Fruit fly (Drosophila melanogaster): ENCODE data around the gene CG17139.

Gene CG17139

dm6 chr2L:10850320-10850990 is 5.0 kb upstream of the CG17139 start, which contains the start of gene porin:
porin (minus strand) TSS chr2L:10850848.
- peak; percentile 7 for TF ChIP-seq toe (GFP tag; optimal IDR thresholded peaks at IDR 0.05)
- peak; percentile 31 for TF ChIP-seq cic (GFP tag; optimal IDR thresholded peaks at IDR 0.05)
- peak; percentile 72 for TF ChIP-seq ovo (GFP tag; optimal IDR thresholded peaks at IDR 0.05)
- TF ChIP-seq CG14711 (tag; optimal IDR thresholded peaks at IDR 0.05): peak; percentile 35
- TF ChIP-seq bab1 (GFP tag; optimal IDR thresholded peaks at IDR 0.05): peak; percentile 19
- no peak for TF ChIP-seq CG12768 (GFP tag; optimal IDR thresholded peaks at IDR 0.05)
- no peak for TF ChIP-seq Clk (GFP tag; optimal IDR thresholded peaks at IDR 0.05)
- no peak for TF ChIP-seq CG5204 (GFP tag; optimal IDR thresholded peaks at IDR 0.05)
- no peak for TF ChIP-seq CG1620 (GFP tag; optimal IDR thresholded peaks at IDR 0.05)
- no peak for TF ChIP-seq kay (GFP tag; ENCODE audit: borderline replicate concordance)
- TF ChIP-seq Crg-1 (GFP tag; optimal IDR thresholded peaks at IDR 0.05): peak; percentile 3
- peak; percentile 22 for TF ChIP-seq tj (GFP tag; optimal IDR thresholded peaks at IDR 0.05)
- TF ChIP-seq CG11617 (GFP tag; optimal IDR thresholded peaks at IDR 0.05): no peak
- peak; percentile 80 for TF ChIP-seq Mnt (GFP tag; optimal IDR thresholded peaks at IDR 0.05)
- TF ChIP-seq pad (GFP tag; optimal IDR thresholded peaks at IDR 0.05): no peak
- no peak for TF ChIP-seq Hr96 (GFP tag; optimal IDR thresholded peaks at IDR 0.05)
- TF ChIP-seq CG7045 (GFP tag; optimal IDR thresholded peaks at IDR 0.05): no peak
- TF ChIP-seq CG33017 (tag; optimal IDR thresholded peaks at IDR 0.05): no peak
- TF ChIP-seq CG7101 (tag; optimal IDR thresholded peaks at IDR 0.05): no peak
- TF ChIP-seq cnc (optimal IDR thresholded peaks at IDR 0.05): no peak

- TF ChIP-seq kay (GFP tag; ENCODE audit: borderline replicate concordance) (peak; percentile 79), Mnt (GFP tag; optimal IDR thresholded peaks at IDR 0.05) (no peak), CG1620 (GFP tag; optimal IDR thresholded peaks at IDR 0.05) (no peak), CG33017 (tag; optimal IDR thresholded peaks at IDR 0.05) (peak; percentile 42), Clk (GFP tag; optimal IDR thresholded peaks at IDR 0.05) (no peak), Hr96 (GFP tag; optimal IDR thresholded peaks at IDR 0.05) (no peak), CG14711 (tag; optimal IDR thresholded peaks at IDR 0.05) (peak; percentile 26), pad (GFP tag; optimal IDR thresholded peaks at IDR 0.05) (no peak), tj (GFP tag; optimal IDR thresholded peaks at IDR 0.05) (peak; percentile 39), cnc (optimal IDR thresholded peaks at IDR 0.05) (no peak), CG12768 (GFP tag; optimal IDR thresholded peaks at IDR 0.05) (peak; percentile 15), CG11617 (GFP tag; optimal IDR thresholded peaks at IDR 0.05) (peak; percentile 51), CG7101 (tag; optimal IDR thresholded peaks at IDR 0.05) (peak; percentile 43), Crg-1 (GFP tag; optimal IDR thresholded peaks at IDR 0.05) (peak; percentile 24), toe (GFP tag; optimal IDR thresholded peaks at IDR 0.05) (no peak), cic (GFP tag; optimal IDR thresholded peaks at IDR 0.05) (no peak), CG7045 (GFP tag; optimal IDR thresholded peaks at IDR 0.05) (peak; percentile 67), bab1 (GFP tag; optimal IDR thresholded peaks at IDR 0.05) (no peak), CG5204 (GFP tag; optimal IDR thresholded peaks at IDR 0.05) (no peak), ovo (GFP tag; optimal IDR thresholded peaks at IDR 0.05) (peak; percentile 87)
Measured at dm6 chr2L:10849511-10850191, 4.2 kb upstream of the CG17139 start, which contains the start of gene SmydA-3. SmydA-3 (plus strand) TSS chr2L:10850141.

DNA sequence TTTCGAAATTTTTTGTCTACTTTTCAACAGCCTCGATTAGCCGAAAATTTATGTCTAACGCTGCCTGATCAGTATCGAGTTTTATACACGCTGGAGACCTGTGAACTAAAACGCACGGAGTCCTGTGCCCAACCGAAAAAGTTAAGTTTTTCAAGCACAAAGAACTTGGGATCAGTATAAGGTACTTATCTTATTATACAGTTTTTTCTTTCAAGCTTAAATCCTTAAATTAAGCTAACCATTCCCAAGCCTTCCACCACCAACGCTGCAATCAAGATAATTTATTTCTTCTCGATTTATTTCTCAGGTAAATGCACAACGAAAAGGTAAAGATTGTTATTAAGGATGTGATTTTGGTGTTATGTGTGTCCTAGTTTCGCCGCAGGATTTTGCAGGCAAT is 1.5 kb upstream of the CG17139 start, which contains the start of gene Porin2:
Porin2 (minus strand) TSS at position 101 of the 400 bp plus-strand sequence.
- TF ChIP-seq kay (GFP tag; ENCODE audit: borderline replicate concordance): peak; percentile 12
- no peak for TF ChIP-seq CG14711 (tag; optimal IDR thresholded peaks at IDR 0.05)

- TF ChIP-seq Crg-1 (GFP tag; optimal IDR thresholded peaks at IDR 0.05): no peak
- peak; percentile 82 for TF ChIP-seq Mnt (GFP tag; optimal IDR thresholded peaks at IDR 0.05)
- TF ChIP-seq tj (GFP tag; optimal IDR thresholded peaks at IDR 0.05): peak; percentile 31
- TF ChIP-seq CG1620 (GFP tag; optimal IDR thresholded peaks at IDR 0.05): no peak
- no peak for TF ChIP-seq toe (GFP tag; optimal IDR thresholded peaks at IDR 0.05)
- peak; percentile 10 for TF ChIP-seq CG14711 (tag; optimal IDR thresholded peaks at IDR 0.05)
- peak; percentile 94 for TF ChIP-seq kay (GFP tag; ENCODE audit: borderline replicate concordance)
- peak; percentile 65 for TF ChIP-seq bab1 (GFP tag; optimal IDR thresholded peaks at IDR 0.05)
Measured at dm6 chr2L:10842326-10842725, 3.1 kb downstream of the CG17139 start, which contains the start of gene CG6700. CG6700 (minus strand) TSS chr2L:10842597.

- TF ChIP-seq CG1620 (GFP tag; optimal IDR thresholded peaks at IDR 0.05) (no peak), tj (GFP tag; optimal IDR thresholded peaks at IDR 0.05) (no peak), CG33017 (tag; optimal IDR thresholded peaks at IDR 0.05) (no peak), toe (GFP tag; optimal IDR thresholded peaks at IDR 0.05) (no peak), CG7101 (tag; optimal IDR thresholded peaks at IDR 0.05) (no peak), CG5204 (GFP tag; optimal IDR thresholded peaks at IDR 0.05) (no peak), Mnt (GFP tag; optimal IDR thresholded peaks at IDR 0.05) (no peak), CG12768 (GFP tag; optimal IDR thresholded peaks at IDR 0.05) (no peak), cnc (optimal IDR thresholded peaks at IDR 0.05) (no peak), Clk (GFP tag; optimal IDR thresholded peaks at IDR 0.05) (no peak), kay (GFP tag; ENCODE audit: borderline replicate concordance) (no peak), ovo (GFP tag; optimal IDR thresholded peaks at IDR 0.05) (no peak), CG7045 (GFP tag; optimal IDR thresholded peaks at IDR 0.05) (no peak), Crg-1 (GFP tag; optimal IDR thresholded peaks at IDR 0.05) (no peak), cic (GFP tag; optimal IDR thresholded peaks at IDR 0.05) (no peak), Hr96 (GFP tag; optimal IDR thresholded peaks at IDR 0.05) (no peak), CG14711 (tag; optimal IDR thresholded peaks at IDR 0.05) (no peak)
Measured at dm6 chr2L:10841619-10842018, 3.8 kb downstream of the CG17139 start.
